Fruit fly (Drosophila melanogaster) whole organism, embryonic: ENCODE measurements around the gene Trpgamma.

Source experiments
- CG14441 ChIP-seq: fragments of 200-800 bp; sonication (Bioruptor generic); IDR thresholded peaks from 2 replicates; pipeline ENCODE4 v1.3.6; 2022; ENCODE audit warnings: missing biosample characterization, missing genetic modification characterization
- CG2116 ChIP-seq: fragments of 200-800 bp; sonication (Bioruptor generic); optimal IDR thresholded peaks from 3 replicates; lab custom pipeline; 2018; ENCODE audit warnings: missing biosample characterization, mild to moderate bottlenecking, missing genetic modification characterization
- CG31441 ChIP-seq: fragments of 200-800 bp; sonication (Bioruptor generic); IDR thresholded peaks from 2 replicates; pipeline ENCODE4 v1.3.6; 2022; ENCODE audit warnings: missing biosample characterization, missing genetic modification characterization
- H15 ChIP-seq: fragments of 200-800 bp; sonication (Bioruptor generic); IDR thresholded peaks from 3 replicates; pipeline ENCODE4 v1.3.6; 2022; ENCODE audit warnings: missing biosample characterization, missing genetic modification characterization
- NFAT ChIP-seq: fragments of 200-800 bp; sonication (Bioruptor generic); IDR thresholded peaks from 2 replicates; pipeline ENCODE4 v1.3.6; 2022; ENCODE audit warnings: missing biosample characterization, missing genetic modification characterization
- Optix ChIP-seq: fragments of 200-800 bp; sonication (Bioruptor generic); IDR thresholded peaks from 3 replicates; pipeline ENCODE4 v1.3.6; 2022; ENCODE audit warnings: missing biosample characterization, missing genetic modification characterization
- chn ChIP-seq: fragments of 200-800 bp; sonication (Bioruptor generic); optimal IDR thresholded peaks from 2 replicates; lab custom pipeline; 2016; ENCODE audit warnings: missing biosample characterization, missing genetic modification characterization
- dysf ChIP-seq: fragments of 200-800 bp; sonication (Bioruptor generic); IDR thresholded peaks from 3 replicates; pipeline ENCODE4 v1.3.6; 2022; ENCODE audit warnings: missing biosample characterization, missing genetic modification characterization
- hbn ChIP-seq: fragments of 200-800 bp; sonication (Bioruptor generic); IDR thresholded peaks from 2 replicates; pipeline ENCODE4 v1.3.6; 2022; ENCODE audit warnings: missing biosample characterization, missing genetic modification characterization; ENCODE audit not compliant: partially characterized antibody
- ind ChIP-seq: fragments of 200-800 bp; sonication (Bioruptor generic); optimal IDR thresholded peaks from 3 replicates; lab custom pipeline; 2016; ENCODE audit warnings: missing biosample characterization, missing genetic modification characterization
- lmd ChIP-seq: fragments of 200-800 bp; sonication (Bioruptor generic); IDR thresholded peaks from 2 replicates; pipeline ENCODE4 v1.3.6; 2022; ENCODE audit warnings: missing biosample characterization, missing genetic modification characterization
- row ChIP-seq: fragments of 200-800 bp; sonication (Bioruptor generic); IDR thresholded peaks from 3 replicates; pipeline ENCODE4 v1.3.6; 2022; ENCODE audit warnings: missing biosample characterization, missing genetic modification characterization

DNA sequence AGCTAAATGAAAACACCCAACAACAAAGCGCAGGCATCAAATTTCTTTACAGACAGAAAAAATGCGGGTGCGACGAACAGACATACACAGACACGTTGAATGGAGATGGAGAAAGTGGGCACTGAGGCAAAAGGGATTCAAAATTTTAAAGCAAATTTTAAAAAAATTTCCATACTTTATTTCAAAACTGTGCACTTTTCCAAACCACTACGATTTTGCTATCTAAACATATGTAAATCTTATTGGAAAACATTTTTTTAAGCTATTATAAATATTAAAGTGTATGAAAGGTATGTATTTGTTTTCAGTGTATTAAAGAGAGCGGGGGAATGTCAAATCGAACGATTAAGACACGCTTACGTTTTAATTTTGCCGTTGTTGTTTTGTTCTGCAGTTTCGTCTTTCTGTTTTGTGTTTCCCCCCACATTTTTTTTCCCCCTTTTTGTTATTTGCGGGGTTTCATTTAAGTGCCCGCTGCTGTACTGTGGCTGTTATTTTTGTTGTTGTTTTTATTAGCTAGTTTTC, 56.1 kb downstream of the Trpgamma start:
- peak; percentile 68; the same call in 2 of the 3 replicates for TF ChIP-seq dysf (GFP tag; lab: Robert Waterston, UW)
- TF ChIP-seq H15 (GFP tag; lab: Robert Waterston, UW) = peak; percentile 56; the same call in 2 of the 3 replicates
- peak; percentile 59; the same call in 1 of the 2 replicates for TF ChIP-seq CG14441 (GFP tag; lab: Robert Waterston, UW)
- peak; percentile 94 for TF ChIP-seq CG31441 (GFP tag; lab: Robert Waterston, UW)
- peak; percentile 77 for TF ChIP-seq lmd (GFP tag; lab: Robert Waterston, UW)
- TF ChIP-seq NFAT (GFP tag; lab: Robert Waterston, UW) = no peak
- peak; percentile 61 for TF ChIP-seq chn
- peak; percentile 58; the same call in 1 of the 3 replicates for TF ChIP-seq Optix (GFP tag; lab: Robert Waterston, UW)
- TF ChIP-seq row (GFP tag; lab: Robert Waterston, UW) = peak; percentile 74
- TF ChIP-seq CG2116 (GFP tag; lab: Kevin White, UChicago) = peak; percentile 11
- TF ChIP-seq ind = peak; percentile 79
- TF ChIP-seq hbn (GFP tag; lab: Robert Waterston, UW) = no peak
